Fruit fly (Drosophila melanogaster) whole organism, embryonic: ENCODE measurements around the gene CG9630.

Source experiments
- ATbp ChIP-seq: fragments of 200-800 bp; sonication (Bioruptor generic); optimal IDR thresholded peaks from 2 replicates; lab custom pipeline; 2017; ENCODE audit warnings: missing biosample characterization, mild to moderate bottlenecking, missing genetic modification characterization, missing genetic modification reagents
- B-H1 ChIP-seq: fragments of 200-800 bp; sonication (Bioruptor generic); IDR thresholded peaks from 3 replicates; pipeline ENCODE4 v1.3.6; 2022; ENCODE audit warnings: missing biosample characterization, missing genetic modification characterization
- CG10959 ChIP-seq: fragments of 200-800 bp; sonication (Bioruptor generic); IDR thresholded peaks from 2 replicates; pipeline ENCODE4 v1.3.6; 2022; ENCODE audit warnings: missing biosample characterization, missing genetic modification characterization
- CG11695 ChIP-seq: fragments of 200-800 bp; sonication (Bioruptor generic); IDR thresholded peaks from 3 replicates; pipeline ENCODE4 v1.3.6; 2022; ENCODE audit warnings: missing biosample characterization, missing genetic modification characterization
- CG1233 ChIP-seq: fragments of 200-800 bp; sonication (Bioruptor generic); optimal IDR thresholded peaks from 4 replicates; lab custom pipeline; 2018; ENCODE audit warnings: missing biosample characterization, mild to moderate bottlenecking, missing genetic modification characterization
- CG13296 ChIP-seq: fragments of 200-800 bp; sonication (Bioruptor generic); optimal IDR thresholded peaks from 3 replicates; lab custom pipeline; 2018; ENCODE audit warnings: missing biosample characterization, mild to moderate bottlenecking, missing genetic modification characterization
- CG14014 ChIP-seq: fragments of 200-800 bp; sonication (Bioruptor generic); IDR thresholded peaks from 2 replicates; pipeline ENCODE4 v1.3.6; 2022; ENCODE audit warnings: missing biosample characterization, missing genetic modification characterization
- CG17359 ChIP-seq: fragments of 200-800 bp; sonication (Bioruptor generic); optimal IDR thresholded peaks from 3 replicates; lab custom pipeline; 2018; ENCODE audit warnings: missing biosample characterization, mild to moderate bottlenecking, missing genetic modification characterization, moderate library complexity
- CG2678 ChIP-seq: fragments of 200-800 bp; sonication (Bioruptor generic); optimal IDR thresholded peaks from 3 replicates; lab custom pipeline; 2019; ENCODE audit warnings: missing biosample characterization, mild to moderate bottlenecking, missing genetic modification characterization, moderate library complexity
- CG32767 ChIP-seq: fragments of 200-800 bp; sonication (Bioruptor generic); IDR thresholded peaks from 2 replicates; pipeline ENCODE4 v1.3.6; 2022; ENCODE audit warnings: missing biosample characterization, missing genetic modification characterization
- CG33213 ChIP-seq: fragments of 200-800 bp; sonication (Bioruptor generic); optimal IDR thresholded peaks from 3 replicates; lab custom pipeline; 2016; ENCODE audit warnings: missing biosample characterization, missing genetic modification characterization
- CG3407 ChIP-seq: fragments of 200-800 bp; sonication (Bioruptor generic); optimal IDR thresholded peaks from 2 replicates; lab custom pipeline; 2018; ENCODE audit warnings: missing biosample characterization, mild to moderate bottlenecking, missing genetic modification characterization
- CG34376 ChIP-seq: fragments of 200-800 bp; sonication (Bioruptor generic); optimal IDR thresholded peaks from 2 replicates; lab custom pipeline; 2018; ENCODE audit warnings: missing biosample characterization, mild to moderate bottlenecking, missing genetic modification characterization
- CG3838 ChIP-seq: fragments of 200-800 bp; sonication (Bioruptor generic); optimal IDR thresholded peaks from 3 replicates; lab custom pipeline; 2016; ENCODE audit warnings: missing biosample characterization, missing genetic modification characterization
- CG3847 ChIP-seq: fragments of 200-800 bp; sonication (Bioruptor generic); IDR thresholded peaks from 2 replicates; pipeline ENCODE4 v1.3.6; 2022; ENCODE audit warnings: missing biosample characterization, missing genetic modification characterization
- CG4328 ChIP-seq: fragments of 200-800 bp; sonication (Bioruptor generic); optimal IDR thresholded peaks from 3 replicates; lab custom pipeline; 2017; ENCODE audit warnings: missing biosample characterization, missing genetic modification reagents, missing genetic modification characterization
- CG6272 ChIP-seq: fragments of 200-800 bp; sonication (Bioruptor generic); IDR thresholded peaks from 2 replicates; pipeline ENCODE4 v1.3.6; 2022; ENCODE audit warnings: missing biosample characterization, missing genetic modification characterization
- CG7745 ChIP-seq: fragments of 200-800 bp; sonication (Bioruptor generic); optimal IDR thresholded peaks from 2 replicates; lab custom pipeline; 2018; ENCODE audit warnings: missing biosample characterization, mild to moderate bottlenecking, missing genetic modification characterization, moderate library complexity
- CG7987 ChIP-seq: fragments of 200-800 bp; sonication (Bioruptor generic); optimal IDR thresholded peaks from 2 replicates; lab custom pipeline; 2018; ENCODE audit warnings: missing biosample characterization, mild to moderate bottlenecking, missing genetic modification characterization, moderate library complexity
- CTCF ChIP-seq: fragments of 200-800 bp; sonication (Bioruptor generic); optimal IDR thresholded peaks from 2 replicates; lab custom pipeline; 2017; ENCODE audit warnings: missing biosample characterization, mild to moderate bottlenecking, missing genetic modification characterization, moderate library complexity
- CkIIα-i1 ChIP-seq: fragments of 200-800 bp; sonication (Bioruptor generic); IDR thresholded peaks from 2 replicates; pipeline ENCODE4 v1.3.6; 2022; ENCODE audit warnings: missing biosample characterization, missing genetic modification characterization
- Dp ChIP-seq: fragments of 200-800 bp; sonication (Bioruptor generic); optimal IDR thresholded peaks from 2 replicates; lab custom pipeline; 2018; ENCODE audit warnings: missing biosample characterization, mild to moderate bottlenecking, missing genetic modification characterization, moderate library complexity
- Gsc ChIP-seq: fragments of 200-800 bp; sonication (Bioruptor generic); IDR thresholded peaks from 2 replicates; pipeline ENCODE4 v1.3.6; 2022; ENCODE audit warnings: missing biosample characterization, missing genetic modification characterization
- HLHmδ ChIP-seq: fragments of 200-800 bp; sonication (Bioruptor generic); optimal IDR thresholded peaks from 2 replicates; lab custom pipeline; 2018; ENCODE audit warnings: missing biosample characterization, mild to moderate bottlenecking, missing genetic modification characterization, moderate library complexity
- Jarid2 ChIP-seq: fragments of 200-800 bp; sonication (Bioruptor generic); optimal IDR thresholded peaks from 3 replicates; lab custom pipeline; 2017; ENCODE audit warnings: mild to moderate bottlenecking, missing biosample characterization, missing genetic modification reagents, missing genetic modification characterization
- Med ChIP-seq: fragments of 200-800 bp; sonication (Bioruptor generic); peaks from one replicate; lab custom pipeline; 2016; ENCODE audit warnings: missing biosample characterization, missing genetic modification characterization, mild to moderate bottlenecking, inconsistent platforms, moderate library complexity
- Neu2 ChIP-seq: fragments of 200-800 bp; sonication (Bioruptor generic); optimal IDR thresholded peaks from 3 replicates; lab custom pipeline; 2016; ENCODE audit warnings: missing biosample characterization, missing genetic modification characterization, borderline replicate concordance
- Sox102F ChIP-seq: fragments of 200-800 bp; sonication (Bioruptor generic); optimal IDR thresholded peaks from 2 replicates; lab custom pipeline; 2018; ENCODE audit warnings: missing biosample characterization, mild to moderate bottlenecking, missing genetic modification characterization, moderate library complexity
- Ssrp ChIP-seq: fragments of 200-800 bp; sonication (Bioruptor generic); optimal IDR thresholded peaks from 2 replicates; lab custom pipeline; 2018; ENCODE audit warnings: missing biosample characterization, mild to moderate bottlenecking, missing genetic modification characterization, moderate library complexity
- abd-A ChIP-seq: fragments of 200-800 bp; sonication (Bioruptor generic); optimal IDR thresholded peaks from 3 replicates; lab custom pipeline; 2019; ENCODE audit warnings: missing biosample characterization, mild to moderate bottlenecking, missing genetic modification characterization, moderate library complexity
- ap ChIP-seq: fragments of 200-800 bp; sonication (Bioruptor generic); IDR thresholded peaks from 2 replicates; pipeline ENCODE4 v1.3.6; 2022; ENCODE audit warnings: missing biosample characterization, missing genetic modification characterization
- ash1 ChIP-seq: fragments of 200-800 bp; sonication (Bioruptor generic); optimal IDR thresholded peaks from 2 replicates; lab custom pipeline; 2018; ENCODE audit warnings: missing biosample characterization, mild to moderate bottlenecking, missing genetic modification characterization
- bbx ChIP-seq: fragments of 200-800 bp; sonication (Bioruptor generic); IDR thresholded peaks from 2 replicates; pipeline ENCODE4 v1.3.6; 2022; ENCODE audit warnings: missing biosample characterization, missing genetic modification characterization; ENCODE audit not compliant: partially characterized antibody
- bcd ChIP-seq: fragments of 200-800 bp; sonication (Bioruptor generic); optimal IDR thresholded peaks from 2 replicates; lab custom pipeline; 2017; ENCODE audit warnings: missing biosample characterization, mild to moderate bottlenecking, missing genetic modification characterization
- bsh ChIP-seq, 2 experiments: fragments of 200-800 bp; sonication (Bioruptor generic); optimal IDR thresholded peaks; 2 replicates each; lab custom pipeline; 2017 to 2018; ENCODE audit warnings: mild to moderate bottlenecking in 2 of 2, missing biosample characterization in 2 of 2, missing genetic modification characterization in 2 of 2, moderate library complexity in 1 of 2
- dan ChIP-seq: fragments of 200-800 bp; sonication (Bioruptor generic); IDR thresholded peaks from 2 replicates; pipeline ENCODE4 v1.3.6; 2022; ENCODE audit warnings: missing biosample characterization, missing genetic modification characterization
- emc ChIP-seq: fragments of 200-800 bp; sonication (Bioruptor generic); optimal IDR thresholded peaks from 2 replicates; lab custom pipeline; 2016; ENCODE audit warnings: missing biosample characterization, missing genetic modification characterization
- esg ChIP-seq: fragments of 200-800 bp; sonication (Bioruptor generic); conservative IDR thresholded peaks from 2 replicates; pipeline ENCODE4 v1.3.6; 2022; ENCODE audit warnings: missing biosample characterization, missing genetic modification characterization
- fru ChIP-seq: fragments of >200 bp; optimal IDR thresholded peaks from 2 replicates; lab custom pipeline; 2017
- ftz-f1 ChIP-seq: fragments of 200-800 bp; sonication (Bioruptor generic); optimal IDR thresholded peaks from 2 replicates; lab custom pipeline; 2016; ENCODE audit warnings: missing biosample characterization, missing genetic modification characterization
- gce ChIP-seq: fragments of 200-800 bp; sonication (Bioruptor generic); IDR thresholded peaks from 3 replicates; pipeline ENCODE4 v1.3.6; 2022; ENCODE audit warnings: missing biosample characterization, missing genetic modification characterization
- hth ChIP-seq: fragments of >200 bp; optimal IDR thresholded peaks from 2 replicates; lab custom pipeline; 2017; ENCODE audit warnings: inconsistent platforms
- pros ChIP-seq: fragments of 200-800 bp; sonication (Bioruptor generic); optimal IDR thresholded peaks from 3 replicates; lab custom pipeline; 2019; ENCODE audit warnings: missing biosample characterization, mild to moderate bottlenecking, missing genetic modification characterization, moderate library complexity
- sim ChIP-seq: fragments of 200-800 bp; sonication (Bioruptor generic); IDR thresholded peaks from 2 replicates; pipeline ENCODE4 v1.3.6; 2022; ENCODE audit warnings: missing biosample characterization, missing genetic modification characterization
- sna ChIP-seq: fragments of 200-800 bp; sonication (Bioruptor generic); IDR thresholded peaks from 2 replicates; pipeline ENCODE4 v1.3.6; 2022; ENCODE audit warnings: missing biosample characterization, missing genetic modification characterization; ENCODE audit not compliant: partially characterized antibody
- tio ChIP-seq: fragments of 200-800 bp; sonication (Bioruptor generic); optimal IDR thresholded peaks from 2 replicates; lab custom pipeline; 2017; ENCODE audit warnings: missing biosample characterization, missing genetic modification characterization, inconsistent platforms
- ttk ChIP-seq: fragments of 200-800 bp; sonication (Bioruptor generic); IDR thresholded peaks from 2 replicates; pipeline ENCODE4 v2.1.2; 2022; ENCODE audit warnings: missing biosample characterization, missing genetic modification characterization
- tup ChIP-seq: fragments of 200-800 bp; sonication (Bioruptor generic); optimal IDR thresholded peaks from 2 replicates; lab custom pipeline; 2016; ENCODE audit warnings: missing biosample characterization, mild to moderate bottlenecking, missing genetic modification characterization, moderate library complexity
- unc-4 ChIP-seq: fragments of 200-800 bp; sonication (Bioruptor generic); IDR thresholded peaks from 2 replicates; pipeline ENCODE4 v1.3.6; 2022; ENCODE audit warnings: missing biosample characterization, missing genetic modification characterization; ENCODE audit not compliant: partially characterized antibody
- unpg ChIP-seq: fragments of 200-800 bp; sonication (Bioruptor generic); optimal IDR thresholded peaks from 3 replicates; lab custom pipeline; 2018; ENCODE audit warnings: missing biosample characterization, mild to moderate bottlenecking, missing genetic modification characterization, moderate library complexity
- z ChIP-seq: fragments of 200-800 bp; sonication (Bioruptor generic); IDR thresholded peaks from 3 replicates; pipeline ENCODE4 v1.3.6; 2022; ENCODE audit warnings: missing biosample characterization, missing genetic modification characterization
- zen ChIP-seq: fragments of 200-800 bp; sonication (Bioruptor generic); optimal IDR thresholded peaks from 3 replicates; lab custom pipeline; 2018; ENCODE audit warnings: missing biosample characterization, mild to moderate bottlenecking, missing genetic modification characterization, moderate library complexity

Gene CG9630

dm6 chr3R:8233864-8234263 is 35.8 kb downstream of the CG9630 start (continued):
- TF ChIP-seq ash1 (GFP tag; lab: Kevin White, UChicago) (no peak), fru (lab: Kevin White, UChicago) (no peak), bsh (GFP tag; optimal IDR thresholded peaks at IDR 0.05; lab: Kevin White, UChicago) (peak in 1 of 2 experiments; percentile 63), Ssrp (tag; lab: Kevin White, UChicago) (peak; percentile 28), Dp (GFP tag; lab: Kevin White, UChicago) (no peak), CG3847 (GFP tag; lab: Robert Waterston, UW) (no peak), ap (no peak), B-H1 (GFP tag; lab: Robert Waterston, UW) (no peak), CG32767 (no peak), sim (no peak), abd-A (tag; lab: Kevin White, UChicago) (no peak), tio (GFP tag; lab: Kevin White, UChicago) (peak; percentile 8), CG1233 (GFP tag; lab: Kevin White, UChicago) (no peak), CG2678 (tag; lab: Kevin White, UChicago) (no peak), CG34376 (GFP tag; lab: Kevin White, UChicago) (no peak), esg (no peak), CG14014 (GFP tag; lab: Robert Waterston, UW) (peak; percentile 38; the same call in 1 of the 2 replicates), zen (no peak), hth (lab: Kevin White, UChicago) (no peak), dan (GFP tag; lab: Robert Waterston, UW) (no peak), Med (GFP tag; lab: Kevin White, UChicago) (peak; percentile 64), ftz-f1 (GFP tag; lab: Kevin White, UChicago) (no peak), z (GFP tag; lab: Robert Waterston, UW) (no peak), tup (GFP tag; lab: Kevin White, UChicago) (no peak), CG7987 (GFP tag; lab: Kevin White, UChicago) (no peak), CG4328 (no peak), Neu2 (GFP tag; lab: Kevin White, UChicago) (no peak), bcd (GFP tag; lab: Kevin White, UChicago) (no peak), sna (GFP tag; lab: Robert Waterston, UW) (no peak), CTCF (no peak), ATbp (GFP tag; lab: Kevin White, UChicago) (peak; percentile 14), CG17359 (peak; percentile 9), unpg (GFP tag; lab: Kevin White, UChicago) (peak; percentile 10), bbx (GFP tag; lab: Robert Waterston, UW) (no peak), emc (GFP tag; lab: Kevin White, UChicago) (no peak), CG3838 (GFP tag; lab: Kevin White, UChicago) (no peak), pros (GFP tag; lab: Kevin White, UChicago) (no peak), CG7745 (tag; lab: Kevin White, UChicago) (no peak), Jarid2 (GFP tag; lab: Kevin White, UChicago) (no peak), ttk (no peak), gce (GFP tag; lab: Robert Waterston, UW) (0 out of 3 replicates have a peak, but pooled peaks have one; percentile 25), CG33213 (GFP tag; lab: Kevin White, UChicago) (no peak), CG13296 (GFP tag; lab: Kevin White, UChicago) (no peak), CG3407 (GFP tag; lab: Kevin White, UChicago) (no peak), HLHmδ (no peak), CG11695 (GFP tag; lab: Robert Waterston, UW) (no peak), CG10959 (GFP tag; lab: Robert Waterston, UW) (no peak), Gsc (GFP tag; lab: Robert Waterston, UW) (no peak), unc-4 (GFP tag; lab: Robert Waterston, UW) (no peak), CkIIα-i1 (GFP tag; lab: Robert Waterston, UW) (no peak), Sox102F (GFP tag; lab: Kevin White, UChicago) (peak; percentile 64), CG6272 (GFP tag; lab: Robert Waterston, UW) (no peak)
